Worm (Caenorhabditis elegans): ENCODE results near the gene nhr-155.

The nhr-155 gene

ce11 chrV:547980-548379 lies 8.7 kb downstream of the nhr-155 start, which contains the start of gene C14C6.6:
TSS of gene C14C6.6 (minus strand) at chrV:548080.
- TF ChIP-seq hlh-1 (tag; optimal IDR thresholded peaks at IDR 0.05): no peak

ce11 chrV:552406-552805 lies 13.1 kb downstream of the nhr-155 start:
- TF ChIP-seq ceh-43 (GFP tag; optimal IDR thresholded peaks at IDR 0.05): no peak
- no peak for TF ChIP-seq nhr-28 (tag; optimal IDR thresholded peaks at IDR 0.05)
- TF ChIP-seq snpc-4 (tag; optimal IDR thresholded peaks at IDR 0.05): no peak
- no peak for TF ChIP-seq pha-4 (tag; optimal IDR thresholded peaks at IDR 0.05)
- no peak for TF ChIP-seq hlh-1 (tag; optimal IDR thresholded peaks at IDR 0.05)
- TF ChIP-seq elt-3 (tag; optimal IDR thresholded peaks at IDR 0.05): no peak
- TF ChIP-seq sem-2 (GFP tag; optimal IDR thresholded peaks at IDR 0.05): no peak
- TF ChIP-seq lsy-2 (tag; optimal IDR thresholded peaks at IDR 0.05): no peak
- TF ChIP-seq elt-1 (tag; optimal IDR thresholded peaks at IDR 0.05; ENCODE audit: borderline replicate concordance, insufficient read depth): no peak
- no peak for TF ChIP-seq blmp-1 (tag; optimal IDR thresholded peaks at IDR 0.05)
- no peak for TF ChIP-seq tbx-8 (GFP tag; optimal IDR thresholded peaks at IDR 0.05)
- no peak for TF ChIP-seq zip-8 (tag; optimal IDR thresholded peaks at IDR 0.05)
- no peak for TF ChIP-seq lin-13 (tag; optimal IDR thresholded peaks at IDR 0.05)
- TF ChIP-seq flh-1 (GFP tag; optimal IDR thresholded peaks at IDR 0.05): no peak
- TF ChIP-seq cnd-1 (tag; optimal IDR thresholded peaks at IDR 0.05): no peak
- no peak for TF ChIP-seq ceh-39 (tag; optimal IDR thresholded peaks at IDR 0.05)

ce11 chrV:553067-553466 lies 13.8 kb downstream of the nhr-155 start, which contains the start of gene C14C6.8:
TSS of gene C14C6.8 (minus strand) at chrV:553167.
- no peak for TF ChIP-seq nhr-2 (tag; optimal IDR thresholded peaks at IDR 0.05)

- TF ChIP-seq lin-32 (GFP tag; optimal IDR thresholded peaks at IDR 0.05) (no peak), sem-2 (GFP tag; optimal IDR thresholded peaks at IDR 0.05) (no peak), elt-3 (tag; optimal IDR thresholded peaks at IDR 0.05) (no peak), unc-62 (GFP tag; optimal IDR thresholded peaks at IDR 0.05) (no peak), ces-1 (GFP tag; optimal IDR thresholded peaks at IDR 0.05) (no peak), flh-1 (GFP tag; optimal IDR thresholded peaks at IDR 0.05) (no peak), snpc-4 (tag; optimal IDR thresholded peaks at IDR 0.05) (no peak), unc-39 (tag; optimal IDR thresholded peaks at IDR 0.05) (no peak), nhr-28 (tag; optimal IDR thresholded peaks at IDR 0.05) (no peak), sptf-1 (tag; optimal IDR thresholded peaks at IDR 0.05) (no peak)
These were observed 16.8 kb downstream of the nhr-155 start, which contains the start of gene srx-8 for ce11 chrV:556055-556454. TSS of gene srx-8 (minus strand) at chrV:556155.

ce11 chrV:559940-560339 lies 20.7 kb downstream of the nhr-155 start, which contains the start of gene srx-7:
TSS of gene srx-7 (plus strand) at chrV:560195.
- TF ChIP-seq unc-39 (tag; optimal IDR thresholded peaks at IDR 0.05) (no peak), nhr-237 (tag; optimal IDR thresholded peaks at IDR 0.05) (no peak), drap-1 (GFP tag; optimal IDR thresholded peaks at IDR 0.05) (no peak), mab-5 (tag; optimal IDR thresholded peaks at IDR 0.05) (no peak), unc-120 (tag; optimal IDR thresholded peaks at IDR 0.05; ENCODE audit: poor library complexity, severe bottlenecking) (no peak), pha-4 (tag; optimal IDR thresholded peaks at IDR 0.05) (no peak), ztf-11 (tag; optimal IDR thresholded peaks at IDR 0.05) (no peak), hlh-1 (tag; optimal IDR thresholded peaks at IDR 0.05) (no peak), ham-2 (GFP tag; optimal IDR thresholded peaks at IDR 0.05) (no peak), zip-8 (tag; optimal IDR thresholded peaks at IDR 0.05) (no peak), ceh-39 (tag; optimal IDR thresholded peaks at IDR 0.05) (no peak), ces-1 (GFP tag; optimal IDR thresholded peaks at IDR 0.05) (no peak), ceh-43 (GFP tag; optimal IDR thresholded peaks at IDR 0.05) (no peak), sptf-1 (tag; optimal IDR thresholded peaks at IDR 0.05) (no peak), nhr-12 (tag; optimal IDR thresholded peaks at IDR 0.05) (no peak), sem-2 (GFP tag; optimal IDR thresholded peaks at IDR 0.05) (no peak), snpc-4 (tag; optimal IDR thresholded peaks at IDR 0.05) (no peak), bed-3 (GFP tag; optimal IDR thresholded peaks at IDR 0.05) (no peak), lin-13 (tag; optimal IDR thresholded peaks at IDR 0.05) (no peak)

- TF ChIP-seq mab-5 (tag; optimal IDR thresholded peaks at IDR 0.05) (no peak), sem-2 (GFP tag; optimal IDR thresholded peaks at IDR 0.05) (no peak), ceh-43 (GFP tag; optimal IDR thresholded peaks at IDR 0.05) (no peak), lsy-2 (tag; optimal IDR thresholded peaks at IDR 0.05) (no peak), ztf-11 (tag; optimal IDR thresholded peaks at IDR 0.05) (no peak), drap-1 (GFP tag; optimal IDR thresholded peaks at IDR 0.05) (no peak), zip-8 (tag; optimal IDR thresholded peaks at IDR 0.05) (no peak), elt-1 (tag; optimal IDR thresholded peaks at IDR 0.05; ENCODE audit: borderline replicate concordance, insufficient read depth) (no peak), snpc-4 (tag; optimal IDR thresholded peaks at IDR 0.05) (no peak), tbx-8 (GFP tag; optimal IDR thresholded peaks at IDR 0.05) (no peak), elt-3 (tag; optimal IDR thresholded peaks at IDR 0.05) (no peak)
These were observed 23.6 kb downstream of the nhr-155 start, which contains the start of gene C14C6.2 for ce11 chrV:562834-563233. TSS of gene C14C6.2 (plus strand) at chrV:563134.

All from whole organism, mixed stage, embryonic.